Worm (Caenorhabditis elegans) whole organism, early embryonic: ENCODE measurements around the gene R04A9.6.

Experiments used
- B0310.2 ChIP-seq: sonication (generic microtip); optimal IDR thresholded peaks from 2 replicates; lab custom pipeline; 2016; ENCODE audit warnings: mild to moderate bottlenecking, missing genetic modification characterization, missing compliant biosample characterization
- ama-1 ChIP-seq: fragments of 150-350 bp; optimal IDR thresholded peaks from 2 replicates; lab custom pipeline; 2014
- scrt-1 ChIP-seq: fragments of 200-800 bp; sonication (Bioruptor generic); IDR thresholded peaks from 2 replicates; pipeline ENCODE4 v1.3.6; 2022; ENCODE audit warnings: missing genetic modification characterization, missing compliant biosample characterization

ce11 chrX:440420-440819, 43.1 kb downstream of the R04A9.6 start:
- TF ChIP-seq ama-1 (lab: Kevin White, UChicago) (no peak), B0310.2 (tag; lab: Kevin White, UChicago) (no peak), scrt-1 (no peak)
